Fruit fly (Drosophila melanogaster): Measurements from ENCODE around the gene CG33658.

The CG33658 gene

dm6 chr3R:24829887-24830351 lies 11.0 kb downstream of the CG33658 start, which contains the start of the genes Kaz and CG43273 (continued):
- peak; percentile 89 for TF ChIP-seq Eip78C (GFP tag)
- TF ChIP-seq net (GFP tag; optimal IDR thresholded peaks at IDR 0.05), result no peak
- TF ChIP-seq CG34406 (GFP tag; optimal IDR thresholded peaks at IDR 0.05), result peak; percentile 35
- no peak for TF ChIP-seq CG8119 (GFP tag; IDR thresholded peaks at IDR 0.05)
- no peak for TF ChIP-seq dsx (GFP tag; optimal IDR thresholded peaks at IDR 0.05; ENCODE audit: poor library complexity, severe bottlenecking)
- TF ChIP-seq CG9139 (GFP tag; optimal IDR thresholded peaks at IDR 0.05), result no peak
- TF ChIP-seq CG15336 (GFP tag; IDR thresholded peaks at IDR 0.05), result no peak

- TF ChIP-seq Blimp-1 (GFP tag; optimal IDR thresholded peaks at IDR 0.05) (no peak), svp (GFP tag) (peak; percentile 57)
Measured at dm6 chr3R:24828234-24828633, 12.7 kb downstream of the CG33658 start, which contains the start of gene RabX4. Gene RabX4, minus strand, starts transcription at chr3R:24828409.

dm6 chr3R:24825548-24825947 lies 15.4 kb downstream of the CG33658 start, which contains the start of gene niki:
Gene niki, minus strand, starts transcription at chr3R:24825648.
- TF ChIP-seq CG3032 (tag; optimal IDR thresholded peaks at IDR 0.05) (no peak), CG9139 (GFP tag; optimal IDR thresholded peaks at IDR 0.05) (no peak), fkh (GFP tag; optimal IDR thresholded peaks at IDR 0.05) (no peak), CG11902 (GFP tag; optimal IDR thresholded peaks at IDR 0.05) (no peak), dac (GFP tag; optimal IDR thresholded peaks at IDR 0.05) (no peak)

dm6 chr3R:24823061-24823460 lies 17.9 kb downstream of the CG33658 start:
- TF ChIP-seq topi (GFP tag; optimal IDR thresholded peaks at IDR 0.05) (no peak), spab (GFP tag; optimal IDR thresholded peaks at IDR 0.05) (no peak), vri (GFP tag; optimal IDR thresholded peaks at IDR 0.05) (no peak), Eip75B (GFP tag; optimal IDR thresholded peaks at IDR 0.05) (no peak), CG34406 (GFP tag; optimal IDR thresholded peaks at IDR 0.05) (no peak), CG31627 (GFP tag; optimal IDR thresholded peaks at IDR 0.05) (no peak), CG6163 (GFP tag; IDR thresholded peaks at IDR 0.05) (no peak), Eip93F (GFP tag; optimal IDR thresholded peaks at IDR 0.05) (no peak), lz (GFP tag; optimal IDR thresholded peaks at IDR 0.05) (no peak), Eip78C (GFP tag) (no peak), acj6 (GFP tag; optimal IDR thresholded peaks at IDR 0.05) (no peak), CG32006 (GFP tag; optimal IDR thresholded peaks at IDR 0.05) (no peak), CG11902 (GFP tag; optimal IDR thresholded peaks at IDR 0.05) (no peak), CG1621 (tag; optimal IDR thresholded peaks at IDR 0.05) (no peak), CG16779 (tag; optimal IDR thresholded peaks at IDR 0.05) (no peak), CG3032 (tag; optimal IDR thresholded peaks at IDR 0.05) (no peak), Sox15 (GFP tag; optimal IDR thresholded peaks at IDR 0.05) (no peak), CG8119 (GFP tag; IDR thresholded peaks at IDR 0.05) (no peak), Met (GFP tag; optimal IDR thresholded peaks at IDR 0.05) (no peak), CG11294 (GFP tag; IDR thresholded peaks at IDR 0.05) (no peak)

- TF ChIP-seq Sox15 (GFP tag; optimal IDR thresholded peaks at IDR 0.05) (no peak), CG31627 (GFP tag; optimal IDR thresholded peaks at IDR 0.05) (peak; percentile 10), Hr38 (GFP tag; optimal IDR thresholded peaks at IDR 0.05) (no peak), CG10631 (GFP tag; optimal IDR thresholded peaks at IDR 0.05) (no peak), esn (GFP tag; optimal IDR thresholded peaks at IDR 0.05) (peak; percentile 52), cyc (GFP tag; optimal IDR thresholded peaks at IDR 0.05) (peak; percentile 46), CG11902 (GFP tag; optimal IDR thresholded peaks at IDR 0.05) (peak; percentile 20)
Measured at dm6 chr3R:24816993-24817854, 23.7 kb downstream of the CG33658 start, which contains the start of the genes CG5808 and Saf-B. Gene CG5808, minus strand, starts transcription at chr3R:24817007. Gene Saf-B, plus strand, starts transcription at chr3R:24817464.

All from whole organism, prepupa.